Fruit fly (Drosophila melanogaster) whole organism, embryonic: ENCODE data around the gene CG14431.
A peak's percentile ranks its signal among the peaks of the same experiment; 100 is the strongest.

Source experiments
- ATbp ChIP-seq: fragments of 200-800 bp; sonication (Bioruptor generic); optimal IDR thresholded peaks from 2 replicates; lab custom pipeline; 2017; ENCODE audit warnings: missing biosample characterization, mild to moderate bottlenecking, missing genetic modification characterization, missing genetic modification reagents
- C15 ChIP-seq: fragments of 200-800 bp; sonication (Bioruptor generic); IDR thresholded peaks from 3 replicates; pipeline ENCODE4 v1.3.6; 2022; ENCODE audit warnings: missing biosample characterization, missing genetic modification characterization
- CG10267 ChIP-seq: fragments of 200-800 bp; sonication (Bioruptor generic); optimal IDR thresholded peaks from 2 replicates; lab custom pipeline; 2018; ENCODE audit warnings: missing biosample characterization, mild to moderate bottlenecking, missing genetic modification characterization, moderate library complexity
- CG10979 ChIP-seq: fragments of 200-800 bp; sonication (Bioruptor generic); optimal IDR thresholded peaks from 2 replicates; lab custom pipeline; 2018; ENCODE audit warnings: missing biosample characterization, mild to moderate bottlenecking, missing genetic modification characterization, moderate library complexity
- CG11093 ChIP-seq: fragments of 200-800 bp; sonication (Bioruptor generic); IDR thresholded peaks from 3 replicates; pipeline ENCODE4 v1.3.6; 2022; ENCODE audit warnings: missing biosample characterization, missing genetic modification characterization
- CG11456 ChIP-seq: fragments of 200-800 bp; sonication (Bioruptor generic); IDR thresholded peaks from 3 replicates; pipeline ENCODE4 v1.3.6; 2022; ENCODE audit warnings: missing biosample characterization, missing genetic modification characterization
- CG11560 ChIP-seq: fragments of 200-800 bp; sonication (Bioruptor generic); IDR thresholded peaks from 3 replicates; pipeline ENCODE4 v1.3.6; 2022; ENCODE audit warnings: missing biosample characterization, missing genetic modification characterization
- CG13894 ChIP-seq: fragments of 200-800 bp; sonication (Bioruptor generic); optimal IDR thresholded peaks from 3 replicates; lab custom pipeline; 2018; ENCODE audit warnings: missing biosample characterization, mild to moderate bottlenecking, missing genetic modification characterization, moderate library complexity
- CG17385 ChIP-seq: fragments of 200-800 bp; sonication (Bioruptor generic); optimal IDR thresholded peaks from 3 replicates; lab custom pipeline; 2018; ENCODE audit warnings: missing biosample characterization, mild to moderate bottlenecking, missing genetic modification characterization
- CG18764 ChIP-seq: fragments of 200-800 bp; sonication (Bioruptor generic); optimal IDR thresholded peaks from 3 replicates; lab custom pipeline; 2016; ENCODE audit warnings: missing biosample characterization, missing genetic modification characterization
- CG2678 ChIP-seq: fragments of 200-800 bp; sonication (Bioruptor generic); optimal IDR thresholded peaks from 3 replicates; lab custom pipeline; 2019; ENCODE audit warnings: missing biosample characterization, mild to moderate bottlenecking, missing genetic modification characterization, moderate library complexity
- CG30403 ChIP-seq: fragments of 200-800 bp; sonication (Bioruptor generic); optimal IDR thresholded peaks from 3 replicates; lab custom pipeline; 2016; ENCODE audit warnings: missing biosample characterization, missing genetic modification characterization
- CG3065 ChIP-seq: fragments of 200-800 bp; sonication (Bioruptor generic); optimal IDR thresholded peaks from 2 replicates; lab custom pipeline; 2016; ENCODE audit warnings: missing biosample characterization, missing genetic modification characterization
- CG31441 ChIP-seq: fragments of 200-800 bp; sonication (Bioruptor generic); IDR thresholded peaks from 2 replicates; pipeline ENCODE4 v1.3.6; 2022; ENCODE audit warnings: missing biosample characterization, missing genetic modification characterization
- CG3163 ChIP-seq: fragments of 200-800 bp; sonication (Bioruptor generic); optimal IDR thresholded peaks from 3 replicates; lab custom pipeline; 2016; ENCODE audit warnings: missing biosample characterization, missing genetic modification characterization
- CG32532 ChIP-seq: fragments of 200-800 bp; sonication (Bioruptor generic); IDR thresholded peaks from 2 replicates; pipeline ENCODE4 v1.3.6; 2022; ENCODE audit warnings: missing biosample characterization, missing genetic modification characterization
- CG32767 ChIP-seq: fragments of 200-800 bp; sonication (Bioruptor generic); IDR thresholded peaks from 2 replicates; pipeline ENCODE4 v1.3.6; 2022; ENCODE audit warnings: missing biosample characterization, missing genetic modification characterization
- CG34224 ChIP-seq: fragments of 200-800 bp; sonication (Bioruptor generic); IDR thresholded peaks from 3 replicates; pipeline ENCODE4 v1.3.6; 2022; ENCODE audit warnings: missing biosample characterization, missing genetic modification characterization; ENCODE audit not compliant: partially characterized antibody
- CG3995 ChIP-seq: fragments of 200-800 bp; sonication (Bioruptor generic); optimal IDR thresholded peaks from 3 replicates; lab custom pipeline; 2016; ENCODE audit warnings: missing biosample characterization, missing genetic modification characterization
- CG4282 ChIP-seq: fragments of 200-800 bp; sonication (Bioruptor generic); optimal IDR thresholded peaks from 2 replicates; lab custom pipeline; 2016; ENCODE audit warnings: missing biosample characterization, missing genetic modification characterization
- CG9727 ChIP-seq: fragments of 200-800 bp; sonication (Bioruptor generic); optimal IDR thresholded peaks from 3 replicates; lab custom pipeline; 2017; ENCODE audit warnings: missing biosample characterization, mild to moderate bottlenecking, missing genetic modification characterization
- D19A ChIP-seq: fragments of 200-800 bp; optimal IDR thresholded peaks from 3 replicates; lab custom pipeline; 2019; ENCODE audit warnings: missing biosample characterization, mild to moderate bottlenecking, missing genetic modification characterization, moderate library complexity
- Dad ChIP-seq: fragments of 200-800 bp; sonication (Bioruptor generic); optimal IDR thresholded peaks from 3 replicates; lab custom pipeline; 2016; ENCODE audit warnings: missing biosample characterization, missing genetic modification characterization
- Dfd ChIP-seq, 2 experiments: fragments of >200 bp; optimal IDR thresholded peaks; 2 replicates each; lab custom pipeline; 2017; ENCODE audit warnings: missing biosample characterization in 2 of 2, missing genetic modification characterization in 2 of 2
- Fer2 ChIP-seq: fragments of 200-800 bp; sonication (Bioruptor generic); optimal IDR thresholded peaks from 2 replicates; lab custom pipeline; 2018; ENCODE audit warnings: missing biosample characterization, mild to moderate bottlenecking, missing genetic modification characterization, moderate library complexity
- NC2β ChIP-seq: fragments of 200-800 bp; sonication (Bioruptor generic); optimal IDR thresholded peaks from 2 replicates; lab custom pipeline; 2016; ENCODE audit warnings: missing biosample characterization, missing genetic modification characterization
- NfI ChIP-seq: fragments of 200-800 bp; sonication (Bioruptor generic); optimal IDR thresholded peaks from 3 replicates; lab custom pipeline; 2018; ENCODE audit warnings: missing biosample characterization, mild to moderate bottlenecking, missing genetic modification characterization, moderate library complexity
- Pdp1 ChIP-seq, 2 experiments: fragments of 200-800 bp; sonication (Bioruptor generic); optimal IDR thresholded peaks; 3 replicates each; lab custom pipeline; 2016; ENCODE audit warnings: missing biosample characterization in 2 of 2, missing genetic modification characterization in 2 of 2, mild to moderate bottlenecking in 1 of 2, moderate library complexity in 1 of 2
- Ptx1 ChIP-seq: fragments of 200-800 bp; sonication (Bioruptor generic); IDR thresholded peaks from 2 replicates; pipeline ENCODE4 v1.3.6; 2022; ENCODE audit warnings: missing biosample characterization, missing genetic modification characterization
- Scr ChIP-seq: fragments of 200-800 bp; sonication (Bioruptor generic); IDR thresholded peaks from 2 replicates; pipeline ENCODE4 v1.3.6; 2022; ENCODE audit warnings: missing biosample characterization, missing genetic modification characterization; ENCODE audit not compliant: partially characterized antibody
- Xbp1 ChIP-seq: fragments of 200-800 bp; sonication (Bioruptor generic); optimal IDR thresholded peaks from 3 replicates; lab custom pipeline; 2016; ENCODE audit warnings: missing biosample characterization, mild to moderate bottlenecking, missing genetic modification characterization
- ase ChIP-seq: fragments of 200-800 bp; sonication (Bioruptor generic); IDR thresholded peaks from 3 replicates; pipeline ENCODE4 v1.3.6; 2022; ENCODE audit warnings: missing biosample characterization, missing genetic modification characterization
- cas ChIP-seq: fragments of 200-800 bp; sonication (Bioruptor generic); IDR thresholded peaks from 2 replicates; pipeline ENCODE4 v1.3.6; 2022; ENCODE audit warnings: missing biosample characterization, missing genetic modification characterization
- chn ChIP-seq: fragments of 200-800 bp; sonication (Bioruptor generic); optimal IDR thresholded peaks from 2 replicates; lab custom pipeline; 2016; ENCODE audit warnings: missing biosample characterization, missing genetic modification characterization
- dpn ChIP-seq, 2 experiments: fragments of 200-800 bp; sonication (Bioruptor generic); optimal IDR thresholded peaks; 3 replicates each; lab custom pipeline; 2016; ENCODE audit warnings: missing biosample characterization in 2 of 2, missing genetic modification characterization in 2 of 2
- ems ChIP-seq: fragments of 200-800 bp; sonication (Bioruptor generic); optimal IDR thresholded peaks from 3 replicates; lab custom pipeline; 2016; ENCODE audit warnings: missing biosample characterization, missing genetic modification characterization
- exex ChIP-seq: fragments of 200-800 bp; sonication (Bioruptor generic); optimal IDR thresholded peaks from 4 replicates; lab custom pipeline; 2018; ENCODE audit warnings: missing biosample characterization, mild to moderate bottlenecking, missing genetic modification characterization, moderate library complexity
- fru ChIP-seq: fragments of >200 bp; optimal IDR thresholded peaks from 2 replicates; lab custom pipeline; 2017
- gsb ChIP-seq: fragments of 200-800 bp; sonication (Bioruptor generic); IDR thresholded peaks from 2 replicates; pipeline ENCODE4 v1.3.6; 2022; ENCODE audit warnings: missing biosample characterization, missing genetic modification characterization
- hb ChIP-seq: fragments of 200-800 bp; sonication (Bioruptor generic); IDR thresholded peaks from 3 replicates; pipeline ENCODE4 v1.3.6; 2022; ENCODE audit warnings: missing biosample characterization, missing genetic modification characterization; ENCODE audit not compliant: partially characterized antibody
- lbe ChIP-seq: fragments of 200-800 bp; sonication (Bioruptor generic); optimal IDR thresholded peaks from 2 replicates; lab custom pipeline; 2016; ENCODE audit warnings: missing biosample characterization, mild to moderate bottlenecking, missing genetic modification characterization
- nerfin-2 ChIP-seq: fragments of 200-800 bp; sonication (Bioruptor generic); IDR thresholded peaks from 2 replicates; pipeline ENCODE4 v1.3.6; 2022; ENCODE audit warnings: missing biosample characterization, missing genetic modification characterization; ENCODE audit not compliant: partially characterized antibody
- phol ChIP-seq: fragments of 200-800 bp; sonication (Bioruptor generic); optimal IDR thresholded peaks from 3 replicates; lab custom pipeline; 2018; ENCODE audit warnings: missing biosample characterization, mild to moderate bottlenecking, missing genetic modification characterization, moderate library complexity
- ranshi ChIP-seq: fragments of 200-800 bp; sonication (Bioruptor generic); IDR thresholded peaks from 2 replicates; pipeline ENCODE4 v1.3.6; 2022; ENCODE audit warnings: missing biosample characterization, missing genetic modification characterization
- repo ChIP-seq: fragments of 200-800 bp; sonication (Bioruptor generic); optimal IDR thresholded peaks from 2 replicates; lab custom pipeline; 2016; ENCODE audit warnings: missing biosample characterization, missing genetic modification characterization
- schlank ChIP-seq: fragments of 200-800 bp; sonication (Bioruptor generic); optimal IDR thresholded peaks from 2 replicates; lab custom pipeline; 2018; ENCODE audit warnings: missing biosample characterization, mild to moderate bottlenecking, missing genetic modification characterization
- sd ChIP-seq: fragments of 200-800 bp; sonication (Bioruptor generic); optimal IDR thresholded peaks from 3 replicates; lab custom pipeline; 2018; ENCODE audit warnings: missing biosample characterization, mild to moderate bottlenecking, missing genetic modification characterization, moderate library complexity
- sim ChIP-seq: fragments of 200-800 bp; sonication (Bioruptor generic); IDR thresholded peaks from 2 replicates; pipeline ENCODE4 v1.3.6; 2022; ENCODE audit warnings: missing biosample characterization, missing genetic modification characterization
- sr ChIP-seq: fragments of 200-800 bp; sonication (Bioruptor generic); IDR thresholded peaks from 3 replicates; pipeline ENCODE4 v1.3.6; 2022; ENCODE audit warnings: missing biosample characterization, missing genetic modification characterization
- tgo ChIP-seq: fragments of 200-800 bp; sonication (Bioruptor generic); IDR thresholded peaks from 3 replicates; pipeline ENCODE4 v1.3.6; 2022; ENCODE audit warnings: missing biosample characterization, missing genetic modification characterization
- trh ChIP-seq: fragments of 200-800 bp; sonication (Bioruptor generic); optimal IDR thresholded peaks from 2 replicates; lab custom pipeline; 2016; ENCODE audit warnings: missing biosample characterization, missing genetic modification characterization
- unc-4 ChIP-seq: fragments of 200-800 bp; sonication (Bioruptor generic); IDR thresholded peaks from 2 replicates; pipeline ENCODE4 v1.3.6; 2022; ENCODE audit warnings: missing biosample characterization, missing genetic modification characterization; ENCODE audit not compliant: partially characterized antibody
- yki ChIP-seq: fragments of >200 bp; optimal IDR thresholded peaks from 3 replicates; lab custom pipeline; 2018

The CG14431 gene

dm6 chrX:6973340-6973739, 65.3 kb downstream of the CG14431 start, which contains the start of gene CG3040 (continued):
- TF ChIP-seq CG10979 (tag; lab: Kevin White, UChicago) (peak; percentile 16), CG32767 (no peak), nerfin-2 (GFP tag; lab: Robert Waterston, UW) (no peak), ranshi (GFP tag; lab: Robert Waterston, UW) (no peak), yki (lab: Kevin White, UChicago) (no peak), NC2β (GFP tag; lab: Kevin White, UChicago) (no peak), Pdp1 (GFP tag; optimal IDR thresholded peaks at IDR 0.05; lab: Kevin White, UChicago) (peak in 1 of 2 experiments; percentile 96), sim (GFP tag; lab: Robert Waterston, UW) (no peak), Xbp1 (GFP tag; lab: Kevin White, UChicago) (peak; percentile 45), D19A (peak; percentile 4), CG4282 (no peak), phol (tag; lab: Kevin White, UChicago) (peak; percentile 49), CG17385 (no peak), NfI (GFP tag; lab: Kevin White, UChicago) (peak; percentile 28), CG34224 (GFP tag; lab: Robert Waterston, UW) (no peak), CG31441 (GFP tag; lab: Robert Waterston, UW) (peak; percentile 39), CG2678 (tag; lab: Kevin White, UChicago) (peak; percentile 39), CG11456 (no peak), Dad (GFP tag; lab: Kevin White, UChicago) (no peak), CG30403 (GFP tag; lab: Kevin White, UChicago) (peak; percentile 56), ATbp (GFP tag; lab: Kevin White, UChicago) (no peak), ase (GFP tag; lab: Robert Waterston, UW) (no peak), Fer2 (no peak), cas (GFP tag; lab: Robert Waterston, UW) (no peak), C15 (GFP tag; lab: Robert Waterston, UW) (no peak), schlank (no peak), trh (no peak), CG11560 (tag; lab: Robert Waterston, UW) (no peak), sd (tag; lab: Kevin White, UChicago) (peak; percentile 33), CG10267 (tag; lab: Kevin White, UChicago) (peak; percentile 47), CG18764 (GFP tag; lab: Kevin White, UChicago) (no peak), CG11093 (no peak), CG32532 (GFP tag; lab: Robert Waterston, UW) (peak; percentile 63), dpn (GFP tag; optimal IDR thresholded peaks at IDR 0.05; lab: Kevin White, UChicago) (peak in 1 of 2 experiments; percentile 42), repo (no peak), tgo (GFP tag; lab: Robert Waterston, UW) (no peak), unc-4 (GFP tag; lab: Robert Waterston, UW) (no peak), chn (peak; percentile 13), sr (GFP tag; lab: Robert Waterston, UW) (no peak), hb (GFP tag; lab: Robert Waterston, UW) (no peak), fru (no peak), CG3163 (GFP tag; lab: Kevin White, UChicago) (peak; percentile 7), exex (tag; lab: Kevin White, UChicago) (no peak), CG13894 (peak; percentile 62), CG9727 (GFP tag; lab: Kevin White, UChicago) (no peak), Dfd (GFP tag; optimal IDR thresholded peaks at IDR 0.05; lab: Kevin White, UChicago) (no peak), Scr (GFP tag; lab: Robert Waterston, UW) (no peak), CG3065 (GFP tag; lab: Kevin White, UChicago) (peak; percentile 2), gsb (GFP tag; lab: Robert Waterston, UW) (no peak), lbe (GFP tag; lab: Kevin White, UChicago) (no peak), CG3995 (GFP tag; lab: Kevin White, UChicago) (no peak), Ptx1 (GFP tag; lab: Robert Waterston, UW) (peak; percentile 36; the same call in 1 of the 2 replicates), ems (no peak)
